Fruit fly (Drosophila melanogaster): ENCODE data around the gene CG3097.

dm6 chrX:5741625-5742024, 29.0 kb downstream of the CG3097 start:
- TF ChIP-seq Sin3A (optimal IDR thresholded peaks at IDR 0.05) (no peak), ttk (optimal IDR thresholded peaks at IDR 0.05) (no peak)

Data from Kc167 (cell line).